Worm (Caenorhabditis elegans) whole organism, midembryonic: ENCODE measurements around the gene F47F2.3.

ENCODE experiments used
- flt-1 ChIP-seq: fragments of 200-800 bp; sonication (Bioruptor generic); IDR thresholded peaks from 2 replicates; pipeline ENCODE4 v1.3.6; 2022; ENCODE audit warnings: missing genetic modification characterization, missing compliant biosample characterization
- tab-1 ChIP-seq: fragments of 200-800 bp; sonication (Bioruptor generic); IDR thresholded peaks from 2 replicates; pipeline ENCODE4 v1.3.6; 2022; ENCODE audit warnings: missing genetic modification characterization, missing compliant biosample characterization
- ztf-29 ChIP-seq: fragments of 200-800 bp; sonication (Bioruptor generic); IDR thresholded peaks from 2 replicates; pipeline ENCODE4 v1.3.6; 2022; ENCODE audit warnings: missing genetic modification reagents, missing genetic modification characterization, missing compliant biosample characterization

- TF ChIP-seq flt-1 (GFP tag; lab: Robert Waterston, UW) (no peak), tab-1 (GFP tag; lab: Robert Waterston, UW) (no peak), ztf-29 (GFP tag; lab: Robert Waterston, UW) (no peak)
These were observed 36.0 kb downstream of the F47F2.3 start for ce11 chrX:3859449-3859848.
